Worm (Caenorhabditis elegans) whole organism, late embryonic: Measurements from ENCODE around the gene pgl-3.
A peak's percentile ranks its signal among the peaks of the same experiment; 100 is the strongest.

ENCODE experiments used
- C08G9.2 ChIP-seq: sonication (generic microtip); optimal IDR thresholded peaks from 2 replicates; lab custom pipeline; 2016; ENCODE audit warnings: mild to moderate bottlenecking, missing genetic modification characterization, moderate library complexity, missing compliant biosample characterization
- C38D4.7 ChIP-seq: fragments of 200-800 bp; sonication (Bioruptor generic); optimal IDR thresholded peaks from 2 replicates; lab custom pipeline; 2018; ENCODE audit warnings: mild to moderate bottlenecking, missing genetic modification characterization, moderate library complexity, missing compliant biosample characterization
- K09A11.1 ChIP-seq: sonication (generic microtip); optimal IDR thresholded peaks from 2 replicates; lab custom pipeline; 2017; ENCODE audit warnings: antibody characterized with exemption, mild to moderate bottlenecking, missing genetic modification characterization, missing compliant biosample characterization; ENCODE audit not compliant: insufficient read depth
- T23F11.4 ChIP-seq: fragments of 200-800 bp; sonication (Bioruptor generic); optimal IDR thresholded peaks from 2 replicates; lab custom pipeline; 2018; ENCODE audit warnings: mild to moderate bottlenecking, missing genetic modification characterization, missing compliant biosample characterization
- Y22D7AL.16 ChIP-seq: sonication (generic microtip); optimal IDR thresholded peaks from 2 replicates; lab custom pipeline; 2016; ENCODE audit warnings: missing genetic modification characterization, missing compliant biosample characterization
- ahr-1 ChIP-seq: sonication (generic microtip); optimal IDR thresholded peaks from 2 replicates; lab custom pipeline; 2016; ENCODE audit warnings: missing genetic modification characterization, missing compliant biosample characterization
- ama-1 ChIP-seq: fragments of 150-350 bp; optimal IDR thresholded peaks from 2 replicates; lab custom pipeline; 2014
- ceh-18 ChIP-seq: sonication (generic microtip); optimal IDR thresholded peaks from 2 replicates; lab custom pipeline; 2016; ENCODE audit warnings: missing genetic modification characterization, missing compliant biosample characterization
- ceh-2 ChIP-seq: sonication (generic microtip); optimal IDR thresholded peaks from 2 replicates; lab custom pipeline; 2016; ENCODE audit warnings: missing genotype, missing genetic modification characterization, missing compliant biosample characterization
- ceh-30 ChIP-seq: fragments of 150-350 bp; optimal IDR thresholded peaks from 2 replicates; lab custom pipeline; 2014; ENCODE audit warnings: missing biosample characterization, missing genetic modification characterization
- ceh-31 ChIP-seq: sonication (generic microtip); optimal IDR thresholded peaks from 2 replicates; lab custom pipeline; 2016; ENCODE audit warnings: missing genetic modification characterization, missing compliant biosample characterization
- ceh-34 ChIP-seq: sonication (generic microtip); optimal IDR thresholded peaks from 2 replicates; lab custom pipeline; 2016; ENCODE audit warnings: mild to moderate bottlenecking, missing genetic modification characterization, missing compliant biosample characterization
- ceh-45 ChIP-seq: fragments of 200-800 bp; sonication (Bioruptor generic); IDR thresholded peaks from 2 replicates; pipeline ENCODE4 v1.3.6; 2022; ENCODE audit warnings: missing genetic modification reagents, missing genetic modification characterization, missing compliant biosample characterization
- ceh-48 ChIP-seq: sonication (generic microtip); optimal IDR thresholded peaks from 2 replicates; lab custom pipeline; 2016; ENCODE audit warnings: missing genetic modification characterization, inconsistent platforms, missing compliant biosample characterization
- ceh-9 ChIP-seq: sonication (generic microtip); optimal IDR thresholded peaks from 2 replicates; lab custom pipeline; 2016; ENCODE audit warnings: mild to moderate bottlenecking, missing genetic modification characterization, inconsistent platforms, missing compliant biosample characterization
- dmd-4 ChIP-seq: sonication (generic microtip); optimal IDR thresholded peaks from 2 replicates; lab custom pipeline; 2016; ENCODE audit warnings: borderline replicate concordance, missing genetic modification characterization, missing compliant biosample characterization
- dve-1 ChIP-seq: sonication (generic microtip); optimal IDR thresholded peaks from 2 replicates; lab custom pipeline; 2017; ENCODE audit warnings: antibody characterized with exemption, mild to moderate bottlenecking, missing genetic modification characterization, missing compliant biosample characterization
- ets-4 ChIP-seq: sonication (generic microtip); optimal IDR thresholded peaks from 2 replicates; lab custom pipeline; 2016; ENCODE audit warnings: missing genetic modification characterization, missing compliant biosample characterization
- eyg-1 ChIP-seq: sonication (generic microtip); optimal IDR thresholded peaks from 2 replicates; lab custom pipeline; 2016; ENCODE audit warnings: missing genotype, missing genetic modification characterization, missing compliant biosample characterization
- hlh-13 ChIP-seq: fragments of 200-800 bp; sonication (Bioruptor generic); optimal IDR thresholded peaks from 2 replicates; lab custom pipeline; 2018; ENCODE audit warnings: mild to moderate bottlenecking, missing genetic modification characterization, missing compliant biosample characterization
- hlh-8 ChIP-seq: sonication (generic microtip); optimal IDR thresholded peaks from 2 replicates; lab custom pipeline; 2016; ENCODE audit warnings: missing genotype, missing genetic modification characterization, missing compliant biosample characterization
- lim-6 ChIP-seq: sonication (generic microtip); optimal IDR thresholded peaks from 2 replicates; lab custom pipeline; 2016; ENCODE audit warnings: missing genetic modification characterization, missing compliant biosample characterization
- nfya-1 ChIP-seq: sonication (generic microtip); optimal IDR thresholded peaks from 2 replicates; lab custom pipeline; 2017; ENCODE audit warnings: missing genetic modification characterization, mild to moderate bottlenecking, missing compliant biosample characterization, antibody characterized with exemption, moderate library complexity
- nhr-11 ChIP-seq: fragments of 150-350 bp; optimal IDR thresholded peaks from 2 replicates; lab custom pipeline; 2014; ENCODE audit warnings: missing biosample characterization, missing genetic modification characterization
- nhr-232 ChIP-seq: sonication (generic microtip); optimal IDR thresholded peaks from 2 replicates; lab custom pipeline; 2016; ENCODE audit warnings: missing genetic modification characterization, missing compliant biosample characterization
- npax-4 ChIP-seq: sonication (generic microtip); optimal IDR thresholded peaks from 2 replicates; lab custom pipeline; 2016; ENCODE audit warnings: missing genetic modification characterization, missing compliant biosample characterization
- odd-2 ChIP-seq: sonication (generic microtip); optimal IDR thresholded peaks from 2 replicates; lab custom pipeline; 2017; ENCODE audit warnings: antibody characterized with exemption, mild to moderate bottlenecking, missing genetic modification characterization, missing compliant biosample characterization
- pag-3 ChIP-seq: sonication (generic microtip); optimal IDR thresholded peaks from 2 replicates; lab custom pipeline; 2016; ENCODE audit warnings: missing compliant biosample characterization, missing genetic modification characterization, borderline replicate concordance
- pat-9 ChIP-seq: fragments of 200-800 bp; sonication (Bioruptor generic); optimal IDR thresholded peaks from 2 replicates; lab custom pipeline; 2018; ENCODE audit warnings: mild to moderate bottlenecking, missing genetic modification characterization, moderate library complexity, missing compliant biosample characterization
- pax-1 ChIP-seq: fragments of 150-350 bp; optimal IDR thresholded peaks from 2 replicates; lab custom pipeline; 2014; ENCODE audit warnings: missing biosample characterization, missing genetic modification characterization
- pha-2 ChIP-seq: sonication (generic microtip); optimal IDR thresholded peaks from 2 replicates; lab custom pipeline; 2017; ENCODE audit warnings: mild to moderate bottlenecking, missing genetic modification characterization, missing compliant biosample characterization
- pqm-1 ChIP-seq: sonication (generic microtip); optimal IDR thresholded peaks from 2 replicates; lab custom pipeline; 2016; ENCODE audit warnings: missing genetic modification characterization, missing compliant biosample characterization
- pros-1 ChIP-seq: fragments of 150-350 bp; optimal IDR thresholded peaks from 2 replicates; lab custom pipeline; 2014; ENCODE audit warnings: missing biosample characterization, missing genetic modification reagents, missing genetic modification characterization
- rnt-1 ChIP-seq: sonication (generic microtip); optimal IDR thresholded peaks from 2 replicates; lab custom pipeline; 2016; ENCODE audit warnings: missing genetic modification characterization, missing compliant biosample characterization
- sdc-2 ChIP-seq: sonication (generic microtip); optimal IDR thresholded peaks from 2 replicates; lab custom pipeline; 2016; ENCODE audit warnings: missing genotype, missing genetic modification characterization, missing compliant biosample characterization
- sox-2 ChIP-seq: fragments of 200-800 bp; sonication (Bioruptor generic); IDR thresholded peaks from 2 replicates; pipeline ENCODE4 v1.3.6; 2022; ENCODE audit warnings: missing genetic modification reagents, missing genetic modification characterization, missing compliant biosample characterization
- tbx-2 ChIP-seq: sonication (generic microtip); optimal IDR thresholded peaks from 2 replicates; lab custom pipeline; 2016; ENCODE audit warnings: missing genetic modification characterization, missing compliant biosample characterization
- tbx-7 ChIP-seq: sonication (generic microtip); optimal IDR thresholded peaks from 2 replicates; lab custom pipeline; 2016; ENCODE audit warnings: missing genotype, missing genetic modification characterization, missing compliant biosample characterization
- ttx-3 ChIP-seq: sonication (generic microtip); optimal IDR thresholded peaks from 2 replicates; lab custom pipeline; 2016; ENCODE audit warnings: missing genetic modification reagents, missing genetic modification characterization, missing compliant biosample characterization
- unc-55 ChIP-seq: sonication (generic microtip); optimal IDR thresholded peaks from 2 replicates; lab custom pipeline; 2017; ENCODE audit warnings: missing biosample characterization, missing genetic modification reagents, missing genetic modification characterization
- unc-86 ChIP-seq: sonication (generic microtip); optimal IDR thresholded peaks from 2 replicates; lab custom pipeline; 2016; ENCODE audit warnings: missing genetic modification characterization, missing compliant biosample characterization
- zip-5 ChIP-seq: sonication (generic microtip); optimal IDR thresholded peaks from 2 replicates; lab custom pipeline; 2016; ENCODE audit warnings: missing genetic modification characterization, missing compliant biosample characterization
- ztf-16 ChIP-seq: sonication (generic microtip); optimal IDR thresholded peaks from 2 replicates; lab custom pipeline; 2017; ENCODE audit warnings: missing genetic modification characterization, missing compliant biosample characterization

Gene pgl-3

ce11 chrV:4722314-4722713 lies 33.5 kb upstream of the pgl-3 start, which contains the start of gene F39G3.5 (continued):
- no peak for TF ChIP-seq ttx-3 (tag; lab: Kevin White, UChicago)
- TF ChIP-seq, all 69 proteins: peak for 0

DNA sequence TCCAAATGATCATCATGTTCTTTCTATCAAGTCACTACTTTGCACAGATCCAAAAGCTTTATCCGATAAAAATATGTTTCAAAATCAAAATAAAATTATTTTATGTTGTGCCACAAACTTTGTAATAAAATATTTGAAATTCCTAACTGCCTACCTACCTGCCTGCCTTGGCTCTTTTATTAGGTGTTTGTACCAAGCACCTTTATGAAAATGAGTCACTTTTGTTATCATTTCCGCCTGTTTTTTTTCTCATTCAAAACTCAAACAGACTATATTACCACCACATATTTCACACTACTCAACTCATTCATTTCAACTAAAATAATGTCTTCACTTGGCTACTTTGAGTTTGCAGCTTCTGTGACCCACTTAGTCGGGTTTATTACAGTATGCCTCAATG lies 31.3 kb upstream of the pgl-3 start, which contains the start of gene F39G3.4:
TSS of gene F39G3.4 (plus strand) at position 301 of the 400 bp plus-strand sequence.
- no peak for TF ChIP-seq zip-5

ce11 chrV:4730075-4730474 lies 25.7 kb upstream of the pgl-3 start, which contains the start of gene tig-2:
Gene tig-2 (minus strand): TSS chrV:4730161.
- TF ChIP-seq pax-1 (tag; lab: Kevin White, UChicago) (no peak), pros-1 (no peak), C08G9.2 (tag; lab: Kevin White, UChicago) (no peak), ceh-18 (tag; lab: Kevin White, UChicago) (peak; percentile 48), tbx-2 (tag; lab: Kevin White, UChicago) (peak; percentile 8), ttx-3 (tag; lab: Kevin White, UChicago) (no peak), npax-4 (tag; lab: Kevin White, UChicago) (no peak), nfya-1 (tag; lab: Kevin White, UChicago) (peak; percentile 23), ama-1 (lab: Kevin White, UChicago) (no peak)

- TF ChIP-seq pros-1: no peak
- peak; percentile 93 for TF ChIP-seq unc-86
- TF ChIP-seq ceh-34: peak; percentile 86
- TF ChIP-seq K09A11.1: peak; percentile 80
- peak; percentile 67 for TF ChIP-seq sdc-2 (tag; lab: Kevin White, UChicago)
- TF ChIP-seq ceh-2: peak; percentile 91
- TF ChIP-seq lim-6 (tag; lab: Kevin White, UChicago): peak; percentile 62
- peak; percentile 54 for TF ChIP-seq tbx-7
- no peak for TF ChIP-seq unc-55 (GFP tag; lab: Kevin White, UChicago)
- no peak for TF ChIP-seq ceh-9
- peak; percentile 65 for TF ChIP-seq T23F11.4 (GFP tag; lab: Kevin White, UChicago)
- no peak for TF ChIP-seq dve-1 (tag; lab: Kevin White, UChicago)
- peak; percentile 70 for TF ChIP-seq hlh-13 (GFP tag; lab: Kevin White, UChicago)
- peak; percentile 2 for TF ChIP-seq pag-3 (tag; lab: Kevin White, UChicago)
- TF ChIP-seq dmd-4 (tag; lab: Kevin White, UChicago): peak; percentile 70
- TF ChIP-seq ceh-31: peak; percentile 89
- peak; percentile 88 for TF ChIP-seq pha-2
- peak; percentile 68 for TF ChIP-seq ceh-45 (GFP tag; lab: Robert Waterston, UW)
- no peak for TF ChIP-seq pqm-1 (tag; lab: Kevin White, UChicago)
- TF ChIP-seq npax-4 (tag; lab: Kevin White, UChicago): peak; percentile 80
- TF ChIP-seq nhr-11: no peak
- peak; percentile 82 for TF ChIP-seq rnt-1 (tag; lab: Kevin White, UChicago)
- TF ChIP-seq pat-9 (tag; lab: Kevin White, UChicago): peak; percentile 55
- TF ChIP-seq nhr-232: peak; percentile 69
- peak; percentile 89 for TF ChIP-seq tbx-2 (tag; lab: Kevin White, UChicago)
- peak; percentile 82 for TF ChIP-seq sox-2 (GFP tag; lab: Robert Waterston, UW)
- peak; percentile 78 for TF ChIP-seq ahr-1 (tag; lab: Kevin White, UChicago)
- peak; percentile 83 for TF ChIP-seq C38D4.7
- peak; percentile 66 for TF ChIP-seq ets-4 (tag; lab: Kevin White, UChicago)
- TF ChIP-seq nfya-1 (tag; lab: Kevin White, UChicago): peak; percentile 89
- TF ChIP-seq odd-2: peak; percentile 90
- peak; percentile 26 for TF ChIP-seq ceh-30 (tag; lab: Kevin White, UChicago)
- TF ChIP-seq hlh-8 (tag; lab: Kevin White, UChicago): peak; percentile 89
- TF ChIP-seq eyg-1 (tag; lab: Kevin White, UChicago): peak; percentile 75
- TF ChIP-seq Y22D7AL.16: peak; percentile 54
- TF ChIP-seq ceh-48: peak; percentile 88
- peak; percentile 74 for TF ChIP-seq ztf-16 (tag; lab: Kevin White, UChicago)
Observed at ce11 chrV:4731154-4731961, 24.4 kb upstream of the pgl-3 start, which contains the start of gene F39G3.3. Gene F39G3.3 (plus strand): TSS chrV:4731911.
